Worm (Caenorhabditis elegans) whole organism, L1 larva: ENCODE measurements around the gene F02D8.1.
A peak's percentile ranks its signal among the peaks of the same experiment; 100 is the strongest.

Source experiments
- C34B4.2 ChIP-seq: sonication (generic microtip); optimal IDR thresholded peaks from 2 replicates; lab custom pipeline; 2017; ENCODE audit warnings: mild to moderate bottlenecking, missing genetic modification characterization, missing compliant biosample characterization
- ceh-90 ChIP-seq: sonication (generic microtip); optimal IDR thresholded peaks from 2 replicates; lab custom pipeline; 2016; ENCODE audit warnings: missing genetic modification characterization, missing compliant biosample characterization
- efl-1 ChIP-seq, 4 experiments: fragments of 150-350 bp; optimal IDR thresholded peaks in 3 of 4; peaks in 1 of 4; 1 replicate in 1 of 4; 2 replicates in 3 of 4; lab custom pipeline; 2014; ENCODE audit warnings: missing biosample characterization in 2 of 4, missing genetic modification characterization in 2 of 4, missing genetic modification reagents in 2 of 4
- elt-2 ChIP-seq: sonication (generic microtip); optimal IDR thresholded peaks from 2 replicates; lab custom pipeline; 2016; ENCODE audit warnings: missing genetic modification characterization, mild to moderate bottlenecking, inconsistent platforms, missing compliant biosample characterization, missing genetic modification reagents
- ets-5 ChIP-seq: fragments of 200-800 bp; sonication (Bioruptor generic); IDR thresholded peaks from 2 replicates; pipeline ENCODE4 v1.3.6; 2022; ENCODE audit warnings: missing genetic modification characterization, missing compliant biosample characterization
- fkh-10 ChIP-seq: sonication (generic microtip); optimal IDR thresholded peaks from 2 replicates; lab custom pipeline; 2017; ENCODE audit warnings: missing biosample characterization, missing genetic modification reagents, missing genetic modification characterization
- fkh-4 ChIP-seq: sonication (generic microtip); optimal IDR thresholded peaks from 2 replicates; lab custom pipeline; 2016; ENCODE audit warnings: missing compliant biosample characterization, missing genetic modification characterization, borderline replicate concordance
- fos-1 ChIP-seq: fragments of 150-350 bp; optimal IDR thresholded peaks from 2 replicates; lab custom pipeline; 2014; ENCODE audit warnings: missing biosample characterization, missing genetic modification characterization
- grh-1 ChIP-seq: fragments of 200-800 bp; sonication (Bioruptor generic); IDR thresholded peaks from 2 replicates; pipeline ENCODE4 v1.3.6; 2022; ENCODE audit warnings: missing genetic modification reagents, missing genetic modification characterization, missing compliant biosample characterization
- hlh-17 ChIP-seq: fragments of 200-800 bp; sonication (Bioruptor generic); optimal IDR thresholded peaks from 2 replicates; lab custom pipeline; 2018; ENCODE audit warnings: missing genetic modification characterization, mild to moderate bottlenecking, missing compliant biosample characterization, moderate library complexity, borderline replicate concordance
- hpl-2 ChIP-seq: fragments of 150-350 bp; optimal IDR thresholded peaks from 2 replicates; lab custom pipeline; 2014; ENCODE audit warnings: missing biosample characterization, missing genetic modification reagents, missing genetic modification characterization
- lin-14 ChIP-seq: fragments of 200-800 bp; sonication (Bioruptor generic); optimal IDR thresholded peaks from 2 replicates; lab custom pipeline; 2018; ENCODE audit warnings: mild to moderate bottlenecking, missing genetic modification characterization, moderate library complexity, missing compliant biosample characterization
- lin-15B ChIP-seq: fragments of 150-350 bp; sonication (generic microtip); optimal IDR thresholded peaks from 3 replicates; lab custom pipeline; 2014; ENCODE audit warnings: missing biosample characterization, missing genetic modification characterization
- lin-35 ChIP-seq, 2 experiments: fragments of 150-350 bp; optimal IDR thresholded peaks; 2 replicates each; lab custom pipeline; 2014; ENCODE audit warnings: missing biosample characterization in 2 of 2, missing genetic modification characterization in 2 of 2, missing genetic modification reagents in 2 of 2
- lir-3 ChIP-seq: sonication (generic microtip); optimal IDR thresholded peaks from 2 replicates; lab custom pipeline; 2016; ENCODE audit warnings: mild to moderate bottlenecking, missing genetic modification characterization, moderate library complexity, missing compliant biosample characterization; ENCODE audit not compliant: poor library complexity
- mef-2 ChIP-seq: fragments of 150-350 bp; optimal IDR thresholded peaks from 2 replicates; lab custom pipeline; 2014; ENCODE audit warnings: missing biosample characterization, missing genetic modification characterization
- nhr-11 ChIP-seq: fragments of 150-350 bp; optimal IDR thresholded peaks from 2 replicates; lab custom pipeline; 2014; ENCODE audit warnings: missing biosample characterization, missing genetic modification characterization
- nhr-12 ChIP-seq: sonication (generic microtip); optimal IDR thresholded peaks from 2 replicates; lab custom pipeline; 2017; ENCODE audit warnings: missing biosample characterization, missing genetic modification characterization
- nhr-20 ChIP-seq: sonication (generic microtip); optimal IDR thresholded peaks from 2 replicates; lab custom pipeline; 2016; ENCODE audit warnings: mild to moderate bottlenecking, missing genetic modification characterization, missing compliant biosample characterization
- nhr-237 ChIP-seq: fragments of 150-350 bp; optimal IDR thresholded peaks from 2 replicates; lab custom pipeline; 2014; ENCODE audit warnings: missing biosample characterization, missing genetic modification characterization
- nhr-28 ChIP-seq: fragments of 150-350 bp; optimal IDR thresholded peaks from 2 replicates; lab custom pipeline; 2014; ENCODE audit warnings: missing biosample characterization, missing genetic modification characterization
- nhr-77 ChIP-seq: fragments of 150-350 bp; optimal IDR thresholded peaks from 2 replicates; lab custom pipeline; 2014; ENCODE audit warnings: missing biosample characterization, missing genetic modification characterization
- nhr-85 ChIP-seq: sonication (generic microtip); peaks from one replicate; lab custom pipeline; 2016; ENCODE audit warnings: missing genetic modification characterization, inconsistent platforms, missing compliant biosample characterization
- pqm-1 ChIP-seq: sonication (generic microtip); optimal IDR thresholded peaks from 3 replicates; lab custom pipeline; 2017; ENCODE audit warnings: missing biosample characterization, missing genetic modification characterization
- rnt-1 ChIP-seq: sonication (generic microtip); optimal IDR thresholded peaks from 2 replicates; lab custom pipeline; 2016; ENCODE audit warnings: mild to moderate bottlenecking, missing genetic modification characterization, moderate library complexity, missing compliant biosample characterization
- snpc-4 ChIP-seq: fragments of 150-350 bp; optimal IDR thresholded peaks from 2 replicates; lab custom pipeline; 2014; ENCODE audit warnings: missing biosample characterization, missing genetic modification characterization
- snu-23 ChIP-seq: sonication (generic microtip); optimal IDR thresholded peaks from 2 replicates; lab custom pipeline; 2016; ENCODE audit warnings: missing genetic modification characterization, missing compliant biosample characterization
- sox-4 ChIP-seq: sonication (generic microtip); optimal IDR thresholded peaks from 2 replicates; lab custom pipeline; 2016; ENCODE audit warnings: missing genetic modification characterization, missing compliant biosample characterization
- sup-37 ChIP-seq: fragments of 200-800 bp; sonication (Bioruptor generic); optimal IDR thresholded peaks from 2 replicates; lab custom pipeline; 2018; ENCODE audit warnings: mild to moderate bottlenecking, missing genetic modification characterization, missing compliant biosample characterization
- tbx-2 ChIP-seq: sonication (generic microtip); optimal IDR thresholded peaks from 2 replicates; lab custom pipeline; 2016; ENCODE audit warnings: missing genetic modification characterization, missing compliant biosample characterization
- tlp-1 ChIP-seq: fragments of 150-350 bp; optimal IDR thresholded peaks from 2 replicates; lab custom pipeline; 2014; ENCODE audit warnings: missing biosample characterization, missing genetic modification characterization
- unc-62 ChIP-seq: fragments of 150-350 bp; optimal IDR thresholded peaks from 2 replicates; lab custom pipeline; 2014; ENCODE audit warnings: missing biosample characterization, missing genetic modification reagents, missing genetic modification characterization
- zag-1 ChIP-seq: fragments of 150-350 bp; optimal IDR thresholded peaks from 2 replicates; lab custom pipeline; 2014; ENCODE audit warnings: missing biosample characterization, missing genetic modification characterization
- ztf-4 ChIP-seq: fragments of 150-350 bp; optimal IDR thresholded peaks from 2 replicates; lab custom pipeline; 2014; ENCODE audit warnings: missing biosample characterization, missing genetic modification characterization

Gene F02D8.1

ce11 chrV:15002184-15002690, 23.7 kb upstream of the F02D8.1 start, which contains the start of the genes fib-1 and mut-15 (continued):
- TF ChIP-seq hpl-2 (peak; percentile 65), lin-15B (peak; percentile 96), rnt-1 (tag; lab: Kevin White, UChicago) (peak; percentile 97), fos-1 (peak; percentile 79), unc-62 (GFP tag; lab: Kevin White, UChicago) (no peak), snu-23 (GFP tag; lab: Kevin White, UChicago) (peak; percentile 97), C34B4.2 (tag; lab: Kevin White, UChicago) (no peak), zag-1 (tag; lab: Kevin White, UChicago) (peak; percentile 21), tlp-1 (tag; lab: Kevin White, UChicago) (no peak), ztf-4 (tag; lab: Kevin White, UChicago) (peak; percentile 72), fkh-10 (GFP tag; lab: Kevin White, UChicago) (peak; percentile 74)

- no peak for TF ChIP-seq fkh-4 (tag; lab: Kevin White, UChicago)
- TF ChIP-seq snu-23 (GFP tag; lab: Kevin White, UChicago), result no peak
- no peak for TF ChIP-seq tbx-2 (tag; lab: Kevin White, UChicago)
- no peak for TF ChIP-seq zag-1 (tag; lab: Kevin White, UChicago)
- TF ChIP-seq C34B4.2 (tag; lab: Kevin White, UChicago), result no peak
- TF ChIP-seq nhr-77 (tag; lab: Kevin White, UChicago), result no peak
- TF ChIP-seq nhr-11 (tag; lab: Kevin White, UChicago), result no peak
- no peak for TF ChIP-seq snpc-4 (tag; lab: Kevin White, UChicago)
- TF ChIP-seq lin-35 (GFP tag; optimal IDR thresholded peaks at IDR 0.05; lab: Kevin White, UChicago), result no peak
- no peak for TF ChIP-seq nhr-20 (tag; lab: Kevin White, UChicago)
- no peak for TF ChIP-seq nhr-12 (tag; lab: Kevin White, UChicago)
- no peak for TF ChIP-seq sox-4 (tag; lab: Kevin White, UChicago)
- no peak for TF ChIP-seq nhr-28 (tag; lab: Kevin White, UChicago)
- TF ChIP-seq lin-14 (GFP tag; lab: Kevin White, UChicago), result no peak
- no peak for TF ChIP-seq ets-5 (GFP tag; lab: Robert Waterston, UW)
- TF ChIP-seq nhr-85 (tag; lab: Kevin White, UChicago), result no peak
- TF ChIP-seq hlh-17, result no peak
- TF ChIP-seq pqm-1 (tag; lab: Kevin White, UChicago), result no peak
- TF ChIP-seq grh-1 (GFP tag; lab: Robert Waterston, UW), result no peak
Observed at ce11 chrV:15001536-15001935, 23.0 kb upstream of the F02D8.1 start.

ce11 chrV:15000055-15000704, 21.7 kb upstream of the F02D8.1 start, which contains the start of gene rps-16:
Gene rps-16, minus strand, starts transcription at chrV:15000541.
- TF ChIP-seq nhr-237 (tag; lab: Kevin White, UChicago) (no peak), ceh-90 (tag; lab: Kevin White, UChicago) (no peak), sup-37 (GFP tag; lab: Kevin White, UChicago) (no peak), nhr-85 (tag; lab: Kevin White, UChicago) (no peak), lir-3 (tag; lab: Kevin White, UChicago) (no peak), rnt-1 (tag; lab: Kevin White, UChicago) (no peak), elt-2 (no peak), mef-2 (tag; lab: Kevin White, UChicago) (no peak)
- TF ChIP-seq, all 84 proteins: peak for 0

- TF ChIP-seq nhr-11 (tag; lab: Kevin White, UChicago) (no peak), efl-1 (optimal IDR thresholded peaks at IDR 0.05; lab: Kevin White, UChicago) (no peak), efl-1 (GFP tag; optimal IDR thresholded peaks at IDR 0.05 in 1 of 2; lab: Kevin White, UChicago) (peak in 1 of 2 experiments; percentile 65)
Observed at ce11 chrV:14999485-15000023, 21.1 kb upstream of the F02D8.1 start, which contains the start of gene T01C3.11. Gene T01C3.11, plus strand, starts transcription at chrV:14999535.
